Fruit fly (Drosophila melanogaster) whole organism, embryonic: Measurements from ENCODE around the gene Mal-B1.
A peak's percentile ranks its signal among the peaks of the same experiment; 100 is the strongest.

ENCODE experiments used
- BEAF-32 ChIP-seq: fragments of 200-800 bp; sonication (Bioruptor generic); optimal IDR thresholded peaks from 3 replicates; lab custom pipeline; 2017; ENCODE audit warnings: missing biosample characterization, missing genetic modification characterization, mild to moderate bottlenecking, moderate library complexity, missing genetic modification reagents
- CG11247 ChIP-seq: fragments of 200-800 bp; sonication (Bioruptor generic); IDR thresholded peaks from 2 replicates; pipeline ENCODE4 v1.3.6; 2022; ENCODE audit warnings: missing biosample characterization, missing genetic modification characterization
- CG11560 ChIP-seq: fragments of 200-800 bp; sonication (Bioruptor generic); IDR thresholded peaks from 3 replicates; pipeline ENCODE4 v1.3.6; 2022; ENCODE audit warnings: missing biosample characterization, missing genetic modification characterization
- CG11695 ChIP-seq: fragments of 200-800 bp; sonication (Bioruptor generic); IDR thresholded peaks from 3 replicates; pipeline ENCODE4 v1.3.6; 2022; ENCODE audit warnings: missing biosample characterization, missing genetic modification characterization
- CG13123 ChIP-seq: fragments of 200-800 bp; sonication (Bioruptor generic); optimal IDR thresholded peaks from 2 replicates; lab custom pipeline; 2016; ENCODE audit warnings: missing biosample characterization, missing genetic modification characterization
- CG14710 ChIP-seq: fragments of 200-800 bp; sonication (Bioruptor generic); optimal IDR thresholded peaks from 3 replicates; lab custom pipeline; 2019; ENCODE audit warnings: missing biosample characterization, mild to moderate bottlenecking, missing genetic modification characterization, moderate library complexity
- CG15479 ChIP-seq: fragments of 200-800 bp; sonication (Bioruptor generic); optimal IDR thresholded peaks from 3 replicates; lab custom pipeline; 2019; ENCODE audit warnings: missing biosample characterization, mild to moderate bottlenecking, missing genetic modification characterization, moderate library complexity
- CG15514 ChIP-seq: fragments of 200-800 bp; sonication (Bioruptor generic); optimal IDR thresholded peaks from 3 replicates; lab custom pipeline; 2017; ENCODE audit warnings: missing biosample characterization, missing genetic modification characterization, mild to moderate bottlenecking, moderate library complexity, missing genetic modification reagents
- CG16779 ChIP-seq: fragments of 200-800 bp; sonication (Bioruptor generic); IDR thresholded peaks from 2 replicates; pipeline ENCODE4 v1.3.6; 2022; ENCODE audit warnings: missing biosample characterization, missing genetic modification characterization
- CG17186 ChIP-seq: fragments of 200-800 bp; sonication (Bioruptor generic); optimal IDR thresholded peaks from 3 replicates; lab custom pipeline; 2017; ENCODE audit warnings: missing biosample characterization, missing genetic modification reagents, missing genetic modification characterization
- CG2199 ChIP-seq: fragments of 200-800 bp; sonication (Bioruptor generic); IDR thresholded peaks from 3 replicates; pipeline ENCODE4 v1.3.6; 2022; ENCODE audit warnings: missing biosample characterization, missing genetic modification characterization
- CG30431 ChIP-seq: fragments of 200-800 bp; sonication (Bioruptor generic); optimal IDR thresholded peaks from 2 replicates; lab custom pipeline; 2017; ENCODE audit warnings: missing biosample characterization, missing genetic modification characterization
- CG4328 ChIP-seq: fragments of 200-800 bp; sonication (Bioruptor generic); optimal IDR thresholded peaks from 3 replicates; lab custom pipeline; 2017; ENCODE audit warnings: missing biosample characterization, missing genetic modification reagents, missing genetic modification characterization
- CG6175 ChIP-seq: fragments of 200-800 bp; sonication (Bioruptor generic); IDR thresholded peaks from 3 replicates; pipeline ENCODE4 v1.3.6; 2022; ENCODE audit warnings: missing biosample characterization, missing genetic modification characterization
- CG6854 ChIP-seq: fragments of 200-800 bp; sonication (Bioruptor generic); optimal IDR thresholded peaks from 3 replicates; lab custom pipeline; 2017; ENCODE audit warnings: missing biosample characterization, mild to moderate bottlenecking, missing genetic modification characterization
- CG7928 ChIP-seq: fragments of 200-800 bp; sonication (Bioruptor generic); optimal IDR thresholded peaks from 2 replicates; lab custom pipeline; 2017; ENCODE audit warnings: missing biosample characterization, mild to moderate bottlenecking, missing genetic modification characterization
- CG8290 ChIP-seq, 3 experiments: fragments of 200-800 bp; sonication (Bioruptor generic); optimal IDR thresholded peaks; 2 replicates each; lab custom pipeline; 2016 to 2019; ENCODE audit warnings: missing biosample characterization in 3 of 3, missing genetic modification characterization in 3 of 3, mild to moderate bottlenecking in 2 of 3, moderate library complexity in 1 of 3
- CHES-1-like ChIP-seq: fragments of 200-800 bp; sonication (Bioruptor generic); optimal IDR thresholded peaks from 2 replicates; lab custom pipeline; 2016; ENCODE audit warnings: missing biosample characterization, missing genetic modification characterization
- Drgx ChIP-seq: fragments of 200-800 bp; sonication (Bioruptor generic); IDR thresholded peaks from 2 replicates; pipeline ENCODE4 v1.3.6; 2022; ENCODE audit warnings: missing biosample characterization, missing genetic modification characterization
- Elba2 ChIP-seq: fragments of 200-800 bp; sonication (Bioruptor generic); optimal IDR thresholded peaks from 3 replicates; lab custom pipeline; 2016; ENCODE audit warnings: missing biosample characterization, missing genetic modification characterization
- Ets65A ChIP-seq: fragments of 200-800 bp; sonication (Bioruptor generic); peaks from one replicate; lab custom pipeline; 2016; ENCODE audit warnings: missing biosample characterization, missing genetic modification characterization
- Ets97D ChIP-seq: fragments of 200-800 bp; sonication (Bioruptor generic); optimal IDR thresholded peaks from 3 replicates; lab custom pipeline; 2016; ENCODE audit warnings: missing biosample characterization, missing genetic modification characterization
- Fer3 ChIP-seq: fragments of 200-800 bp; sonication (Bioruptor generic); optimal IDR thresholded peaks from 2 replicates; lab custom pipeline; 2018; ENCODE audit warnings: missing biosample characterization, mild to moderate bottlenecking, missing genetic modification characterization, moderate library complexity
- Gsc ChIP-seq: fragments of 200-800 bp; sonication (Bioruptor generic); IDR thresholded peaks from 2 replicates; pipeline ENCODE4 v1.3.6; 2022; ENCODE audit warnings: missing biosample characterization, missing genetic modification characterization
- NK7.1 ChIP-seq: fragments of 200-800 bp; sonication (Bioruptor generic); optimal IDR thresholded peaks from 3 replicates; lab custom pipeline; 2016; ENCODE audit warnings: missing biosample characterization, missing genetic modification characterization
- Rfx ChIP-seq: fragments of 200-800 bp; sonication (Bioruptor generic); IDR thresholded peaks from 2 replicates; pipeline ENCODE4 v1.3.6; 2022; ENCODE audit warnings: missing biosample characterization, missing genetic modification characterization
- Scr ChIP-seq: fragments of 200-800 bp; sonication (Bioruptor generic); IDR thresholded peaks from 2 replicates; pipeline ENCODE4 v1.3.6; 2022; ENCODE audit warnings: missing biosample characterization, missing genetic modification characterization; ENCODE audit not compliant: partially characterized antibody
- Trl ChIP-seq, 3 experiments: fragments of >200 bp in 2 of 3; fragments of 200-800 bp in 1 of 3; sonication (Bioruptor generic) in 1 of 3; optimal IDR thresholded peaks; 2 replicates in 1 of 3; 3 replicates in 2 of 3; lab custom pipeline; 2016 to 2017; ENCODE audit warnings: missing biosample characterization in 1 of 3, missing genetic modification characterization in 1 of 3
- cas ChIP-seq: fragments of 200-800 bp; sonication (Bioruptor generic); IDR thresholded peaks from 2 replicates; pipeline ENCODE4 v1.3.6; 2022; ENCODE audit warnings: missing biosample characterization, missing genetic modification characterization
- chinmo ChIP-seq: fragments of 200-800 bp; sonication (Bioruptor generic); IDR thresholded peaks from 4 replicates; pipeline ENCODE4 v1.3.6; 2022; ENCODE audit warnings: missing biosample characterization, missing genetic modification characterization; ENCODE audit not compliant: partially characterized antibody
- crc ChIP-seq: fragments of 200-800 bp; sonication (Bioruptor generic); optimal IDR thresholded peaks from 2 replicates; lab custom pipeline; 2016; ENCODE audit warnings: missing biosample characterization, missing genetic modification characterization
- dpn ChIP-seq, 2 experiments: fragments of 200-800 bp; sonication (Bioruptor generic); optimal IDR thresholded peaks; 3 replicates each; lab custom pipeline; 2016; ENCODE audit warnings: missing biosample characterization in 2 of 2, missing genetic modification characterization in 2 of 2
- ems ChIP-seq: fragments of 200-800 bp; sonication (Bioruptor generic); optimal IDR thresholded peaks from 3 replicates; lab custom pipeline; 2016; ENCODE audit warnings: missing biosample characterization, missing genetic modification characterization
- gro ChIP-seq: fragments of 200-800 bp; sonication (Bioruptor generic); optimal IDR thresholded peaks from 2 replicates; lab custom pipeline; 2016; ENCODE audit warnings: missing biosample characterization, missing genetic modification characterization
- hb ChIP-seq: fragments of 200-800 bp; sonication (Bioruptor generic); IDR thresholded peaks from 3 replicates; pipeline ENCODE4 v1.3.6; 2022; ENCODE audit warnings: missing biosample characterization, missing genetic modification characterization; ENCODE audit not compliant: partially characterized antibody
- hth ChIP-seq: fragments of >200 bp; optimal IDR thresholded peaks from 2 replicates; lab custom pipeline; 2017; ENCODE audit warnings: inconsistent platforms
- klu ChIP-seq: fragments of 200-800 bp; sonication (Bioruptor generic); IDR thresholded peaks from 2 replicates; pipeline ENCODE4 v1.3.6; 2022; ENCODE audit warnings: missing biosample characterization, missing genetic modification characterization
- lab ChIP-seq: fragments of 200-800 bp; sonication (Bioruptor generic); optimal IDR thresholded peaks from 3 replicates; lab custom pipeline; 2017; ENCODE audit warnings: missing biosample characterization, missing genetic modification characterization, mild to moderate bottlenecking, moderate library complexity, missing genetic modification reagents
- lilli ChIP-seq: fragments of 200-800 bp; sonication (Bioruptor generic); optimal IDR thresholded peaks from 3 replicates; lab custom pipeline; 2016; ENCODE audit warnings: missing biosample characterization, missing genetic modification characterization
- mirr ChIP-seq: fragments of 200-800 bp; sonication (Bioruptor generic); optimal IDR thresholded peaks from 3 replicates; lab custom pipeline; 2018; ENCODE audit warnings: missing biosample characterization, mild to moderate bottlenecking, missing genetic modification characterization
- onecut ChIP-seq: fragments of 200-800 bp; sonication (Bioruptor generic); IDR thresholded peaks from 2 replicates; pipeline ENCODE4 v1.3.6; 2022; ENCODE audit warnings: missing biosample characterization, missing genetic modification characterization
- psq ChIP-seq: fragments of 200-800 bp; sonication (Bioruptor generic); optimal IDR thresholded peaks from 2 replicates; lab custom pipeline; 2017; ENCODE audit warnings: missing biosample characterization, missing genetic modification characterization
- pum ChIP-seq: fragments of 200-800 bp; sonication (Bioruptor generic); optimal IDR thresholded peaks from 2 replicates; lab custom pipeline; 2016; ENCODE audit warnings: missing biosample characterization, missing genetic modification characterization
- ranshi ChIP-seq: fragments of 200-800 bp; sonication (Bioruptor generic); IDR thresholded peaks from 2 replicates; pipeline ENCODE4 v1.3.6; 2022; ENCODE audit warnings: missing biosample characterization, missing genetic modification characterization
- so ChIP-seq: fragments of 200-800 bp; sonication (Bioruptor generic); IDR thresholded peaks from 3 replicates; pipeline ENCODE4 v1.3.6; 2022; ENCODE audit warnings: missing biosample characterization, missing genetic modification characterization
- tup ChIP-seq: fragments of 200-800 bp; sonication (Bioruptor generic); optimal IDR thresholded peaks from 2 replicates; lab custom pipeline; 2016; ENCODE audit warnings: missing biosample characterization, mild to moderate bottlenecking, missing genetic modification characterization, moderate library complexity
- usp ChIP-seq: fragments of >200 bp; optimal IDR thresholded peaks from 2 replicates; lab custom pipeline; 2017; ENCODE audit warnings: missing biosample characterization, missing genetic modification characterization
- vnd ChIP-seq: fragments of 200-800 bp; sonication (Bioruptor generic); IDR thresholded peaks from 3 replicates; pipeline ENCODE4 v1.3.6; 2022; ENCODE audit warnings: missing biosample characterization, missing genetic modification characterization; ENCODE audit not compliant: partially characterized antibody

Gene Mal-B1

dm6 chr2L:11808702-11809583 lies 38.1 kb upstream of the Mal-B1 start, which contains the start of gene crol (continued):
- TF ChIP-seq CG17186 (GFP tag; lab: Kevin White, UChicago) (no peak), CG15479 (GFP tag; lab: Kevin White, UChicago) (peak; percentile 62), CG16779 (GFP tag; lab: Robert Waterston, UW) (no peak), cas (peak; percentile 40; the same call in 1 of the 2 replicates), mirr (GFP tag; lab: Kevin White, UChicago) (peak; percentile 55), hb (peak; percentile 67; the same call in 2 of the 3 replicates), BEAF-32 (GFP tag; lab: Kevin White, UChicago) (peak; percentile 88), Fer3 (no peak), dpn (GFP tag; optimal IDR thresholded peaks at IDR 0.05; lab: Kevin White, UChicago) (no peak), Ets97D (peak; percentile 81), CG4328 (GFP tag; lab: Kevin White, UChicago) (no peak), CG11560 (tag; lab: Robert Waterston, UW) (no peak), CG8290 (GFP tag; optimal IDR thresholded peaks at IDR 0.05; lab: Kevin White, UChicago) (no peak), CG8290 (tag; optimal IDR thresholded peaks at IDR 0.05; lab: Kevin White, UChicago) (peak in 1 of 2 experiments; percentile 64), CG14710 (tag; lab: Kevin White, UChicago) (peak; percentile 57), Ets65A (GFP tag; lab: Kevin White, UChicago) (no peak), lilli (peak; percentile 40), CG13123 (no peak), gro (GFP tag; lab: Kevin White, UChicago) (no peak), Rfx (GFP tag; lab: Robert Waterston, UW) (peak; percentile 60), chinmo (peak; percentile 92), CG6854 (no peak), usp (GFP tag; lab: Kevin White, UChicago) (no peak), ranshi (GFP tag; lab: Robert Waterston, UW) (no peak), Gsc (GFP tag; lab: Robert Waterston, UW) (no peak), Elba2 (GFP tag; lab: Kevin White, UChicago) (peak; percentile 100), CG2199 (GFP tag; lab: Robert Waterston, UW) (0 out of 3 replicates have a peak, but pooled peaks have one; percentile 67), CHES-1-like (GFP tag; lab: Kevin White, UChicago) (peak; percentile 46), vnd (GFP tag; lab: Robert Waterston, UW) (peak; percentile 72), Scr (GFP tag; lab: Robert Waterston, UW) (peak; percentile 81), CG15514 (peak; percentile 70), CG11695 (GFP tag; lab: Robert Waterston, UW) (no peak), so (GFP tag; lab: Robert Waterston, UW) (0 out of 3 replicates have a peak, but pooled peaks have one; percentile 15), klu (GFP tag; lab: Robert Waterston, UW) (no peak), Trl (optimal IDR thresholded peaks at IDR 0.05; lab: Kevin White, UChicago) (peak; percentile 86 to 91), Trl (GFP tag; optimal IDR thresholded peaks at IDR 0.05; lab: Kevin White, UChicago) (no peak), ems (GFP tag; lab: Kevin White, UChicago) (no peak), lab (GFP tag; lab: Kevin White, UChicago) (peak; percentile 7), NK7.1 (GFP tag; lab: Kevin White, UChicago) (no peak), psq (no peak), tup (no peak), pum (GFP tag; lab: Kevin White, UChicago) (no peak), CG6175 (GFP tag; lab: Robert Waterston, UW) (peak; percentile 91), Drgx (GFP tag; lab: Robert Waterston, UW) (peak; percentile 50), hth (lab: Kevin White, UChicago) (no peak), CG30431 (GFP tag; lab: Kevin White, UChicago) (no peak), CG7928 (GFP tag; lab: Kevin White, UChicago) (no peak), crc (GFP tag; lab: Kevin White, UChicago) (no peak), onecut (GFP tag; lab: Robert Waterston, UW) (peak; percentile 28), CG11247 (GFP tag; lab: Robert Waterston, UW) (no peak)
